Worm (Caenorhabditis elegans) whole organism, late embryonic: ENCODE measurements around the gene C05D2.8.

Experiments used
- F13H6.1 ChIP-seq: sonication (generic microtip); optimal IDR thresholded peaks from 2 replicates; lab custom pipeline; 2016; ENCODE audit warnings: missing genetic modification characterization, missing compliant biosample characterization
- ama-1 ChIP-seq: fragments of 150-350 bp; optimal IDR thresholded peaks from 2 replicates; lab custom pipeline; 2014
- ceh-19 ChIP-seq: fragments of 200-800 bp; sonication (Bioruptor generic); optimal IDR thresholded peaks from 2 replicates; lab custom pipeline; 2018; ENCODE audit warnings: mild to moderate bottlenecking, missing genetic modification characterization, missing compliant biosample characterization
- ceh-31 ChIP-seq: sonication (generic microtip); optimal IDR thresholded peaks from 2 replicates; lab custom pipeline; 2016; ENCODE audit warnings: missing genetic modification characterization, missing compliant biosample characterization
- elt-2 ChIP-seq: sonication (generic microtip); optimal IDR thresholded peaks from 2 replicates; lab custom pipeline; 2016; ENCODE audit warnings: missing genetic modification reagents, missing genetic modification characterization, missing compliant biosample characterization
- sox-2 ChIP-seq: fragments of 200-800 bp; sonication (Bioruptor generic); IDR thresholded peaks from 2 replicates; pipeline ENCODE4 v1.3.6; 2022; ENCODE audit warnings: missing genetic modification reagents, missing genetic modification characterization, missing compliant biosample characterization
- tbx-7 ChIP-seq: sonication (generic microtip); optimal IDR thresholded peaks from 2 replicates; lab custom pipeline; 2016; ENCODE audit warnings: missing genotype, missing genetic modification characterization, missing compliant biosample characterization
- zip-5 ChIP-seq: sonication (generic microtip); optimal IDR thresholded peaks from 2 replicates; lab custom pipeline; 2016; ENCODE audit warnings: missing genetic modification characterization, missing compliant biosample characterization

DNA sequence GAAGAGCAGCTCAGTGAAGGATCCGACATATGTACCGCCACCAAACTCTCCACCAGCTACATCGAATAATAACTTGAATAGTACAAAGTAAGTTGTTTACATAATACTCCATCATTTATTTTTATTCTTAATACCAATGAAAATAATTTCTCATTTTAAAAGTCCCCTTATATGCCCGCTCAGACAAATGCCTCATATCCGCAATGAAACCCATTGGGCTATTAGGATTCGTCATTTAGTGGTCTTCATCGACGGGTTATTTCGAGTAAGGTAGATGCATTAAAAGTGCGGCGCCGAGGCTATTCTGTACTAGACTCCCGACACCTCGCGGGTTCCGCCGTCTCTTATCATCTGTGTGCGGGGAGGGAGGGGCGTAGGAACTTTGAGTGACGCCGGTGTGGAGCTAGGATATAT, 43.6 kb upstream of the C05D2.8 start:
- no peak for TF ChIP-seq zip-5 (tag; lab: Kevin White, UChicago)
- no peak for TF ChIP-seq elt-2
- TF ChIP-seq ama-1 (lab: Kevin White, UChicago), result no peak
- no peak for TF ChIP-seq F13H6.1
- no peak for TF ChIP-seq tbx-7 (tag; lab: Kevin White, UChicago)
- TF ChIP-seq ceh-19 (GFP tag; lab: Kevin White, UChicago), result no peak
- no peak for TF ChIP-seq sox-2 (GFP tag; lab: Robert Waterston, UW)
- TF ChIP-seq ceh-31 (tag; lab: Kevin White, UChicago), result no peak
